Fruit fly (Drosophila melanogaster) whole organism, adult: Measurements from ENCODE around the gene CG7730.

Experiments
- CG11617 ChIP-seq: fragments of 200-800 bp; sonication (Bioruptor generic); optimal IDR thresholded peaks from 2 replicates; lab custom pipeline; 2017; ENCODE audit warnings: mild to moderate bottlenecking, missing biosample characterization, missing genetic modification reagents, missing genetic modification characterization
- CG12768 ChIP-seq: fragments of 200-800 bp; sonication (Bioruptor generic); optimal IDR thresholded peaks from 2 replicates; lab custom pipeline; 2017; ENCODE audit warnings: missing biosample characterization, missing genetic modification characterization, mild to moderate bottlenecking, moderate library complexity, missing genetic modification reagents
- CG14711 ChIP-seq: fragments of 200-800 bp; sonication (Bioruptor generic); optimal IDR thresholded peaks from 2 replicates; lab custom pipeline; 2018; ENCODE audit warnings: missing biosample characterization, mild to moderate bottlenecking, missing genetic modification characterization, moderate library complexity
- CG1620 ChIP-seq: fragments of 200-800 bp; sonication (Bioruptor generic); optimal IDR thresholded peaks from 2 replicates; lab custom pipeline; 2016; ENCODE audit warnings: missing biosample characterization, missing genetic modification characterization
- CG33017 ChIP-seq: fragments of 200-800 bp; sonication (Bioruptor generic); optimal IDR thresholded peaks from 2 replicates; lab custom pipeline; 2018; ENCODE audit warnings: missing biosample characterization, mild to moderate bottlenecking, missing genetic modification characterization, moderate library complexity
- CG5204 ChIP-seq: fragments of 200-800 bp; sonication (Bioruptor generic); optimal IDR thresholded peaks from 2 replicates; lab custom pipeline; 2016; ENCODE audit warnings: missing biosample characterization, missing genetic modification characterization
- CG7045 ChIP-seq: fragments of 200-800 bp; sonication (Bioruptor generic); optimal IDR thresholded peaks from 2 replicates; lab custom pipeline; 2017; ENCODE audit warnings: missing biosample characterization, mild to moderate bottlenecking, missing genetic modification characterization
- CG7101 ChIP-seq: fragments of 200-800 bp; sonication (Bioruptor generic); optimal IDR thresholded peaks from 2 replicates; lab custom pipeline; 2018; ENCODE audit warnings: missing biosample characterization, mild to moderate bottlenecking, missing genetic modification characterization, moderate library complexity
- Clk ChIP-seq: fragments of 200-800 bp; sonication (Bioruptor generic); optimal IDR thresholded peaks from 2 replicates; lab custom pipeline; 2017; ENCODE audit warnings: missing biosample characterization, missing genetic modification characterization
- Crg-1 ChIP-seq: fragments of 200-800 bp; sonication (Bioruptor generic); optimal IDR thresholded peaks from 2 replicates; lab custom pipeline; 2016; ENCODE audit warnings: missing biosample characterization, missing genetic modification characterization
- Hr96 ChIP-seq: fragments of 200-800 bp; sonication (Bioruptor generic); optimal IDR thresholded peaks from 2 replicates; lab custom pipeline; 2016; ENCODE audit warnings: missing biosample characterization, missing genetic modification characterization
- Mnt ChIP-seq: fragments of 200-800 bp; sonication (Bioruptor generic); optimal IDR thresholded peaks from 2 replicates; lab custom pipeline; 2016; ENCODE audit warnings: missing biosample characterization, mild to moderate bottlenecking, missing genetic modification characterization
- bab1 ChIP-seq: fragments of 200-800 bp; sonication (Bioruptor generic); optimal IDR thresholded peaks from 3 replicates; lab custom pipeline; 2019; ENCODE audit warnings: missing biosample characterization, mild to moderate bottlenecking, missing genetic modification characterization, moderate library complexity
- cic ChIP-seq: fragments of 200-800 bp; sonication (Bioruptor generic); optimal IDR thresholded peaks from 2 replicates; lab custom pipeline; 2017; ENCODE audit warnings: missing biosample characterization, mild to moderate bottlenecking, missing genetic modification characterization, moderate library complexity
- cnc ChIP-seq, 2 experiments: fragments of >200 bp; optimal IDR thresholded peaks; 2 replicates each; lab custom pipeline; 2017
- kay ChIP-seq: fragments of 200-800 bp; sonication (Bioruptor generic); peaks from one replicate; lab custom pipeline; 2016; ENCODE audit warnings: missing biosample characterization, missing genetic modification characterization, borderline replicate concordance
- ovo ChIP-seq: fragments of 200-800 bp; sonication (Bioruptor generic); optimal IDR thresholded peaks from 2 replicates; lab custom pipeline; 2016; ENCODE audit warnings: missing biosample characterization, missing genetic modification characterization
- pad ChIP-seq: fragments of 200-800 bp; sonication (Bioruptor generic); optimal IDR thresholded peaks from 3 replicates; lab custom pipeline; 2017; ENCODE audit warnings: missing biosample characterization, missing genetic modification characterization, mild to moderate bottlenecking, moderate library complexity, missing genetic modification reagents
- tj ChIP-seq: fragments of 200-800 bp; sonication (Bioruptor generic); optimal IDR thresholded peaks from 3 replicates; lab custom pipeline; 2017; ENCODE audit warnings: missing biosample characterization, mild to moderate bottlenecking, missing genetic modification characterization, moderate library complexity
- toe ChIP-seq: fragments of 200-800 bp; sonication (Bioruptor generic); optimal IDR thresholded peaks from 2 replicates; lab custom pipeline; 2016; ENCODE audit warnings: missing biosample characterization, missing genetic modification characterization

Gene CG7730

dm6 chr3L:17002140-17002849 is 25.0 kb upstream of the CG7730 start:
- peak; percentile 5 for TF ChIP-seq CG12768
- no peak for TF ChIP-seq Clk (GFP tag; lab: Kevin White, UChicago)
- TF ChIP-seq cic (GFP tag; lab: Kevin White, UChicago) = peak; percentile 19
- peak in 1 of 2 experiments; percentile 19 for TF ChIP-seq cnc (optimal IDR thresholded peaks at IDR 0.05; lab: Kevin White, UChicago)
- no peak for TF ChIP-seq CG33017 (tag; lab: Kevin White, UChicago)

dm6 chr3L:17003251-17004171 is 23.8 kb upstream of the CG7730 start:
- TF ChIP-seq Hr96 (GFP tag; lab: Kevin White, UChicago) = no peak
- no peak for TF ChIP-seq CG11617 (GFP tag; lab: Kevin White, UChicago)
- peak; percentile 31 for TF ChIP-seq cic (GFP tag; lab: Kevin White, UChicago)
- TF ChIP-seq kay (GFP tag; lab: Kevin White, UChicago) = no peak
- TF ChIP-seq pad (GFP tag; lab: Kevin White, UChicago) = peak; percentile 35
- peak; percentile 31 for TF ChIP-seq CG7045 (GFP tag; lab: Kevin White, UChicago)
- peak; percentile 49 for TF ChIP-seq CG12768
- peak; percentile 25 for TF ChIP-seq ovo (GFP tag; lab: Kevin White, UChicago)
- peak; percentile 45 for TF ChIP-seq Crg-1 (GFP tag; lab: Kevin White, UChicago)
- TF ChIP-seq Mnt (GFP tag; lab: Kevin White, UChicago) = no peak
- peak; percentile 99 for TF ChIP-seq tj
- no peak for TF ChIP-seq bab1 (GFP tag; lab: Kevin White, UChicago)

dm6 chr3L:17004218-17004759 is 23.0 kb upstream of the CG7730 start:
- TF ChIP-seq CG7101 (tag; lab: Kevin White, UChicago) = peak; percentile 72
- TF ChIP-seq CG33017 (tag; lab: Kevin White, UChicago) = peak; percentile 75
- peak; percentile 28 for TF ChIP-seq tj
- no peak for TF ChIP-seq bab1 (GFP tag; lab: Kevin White, UChicago)
- TF ChIP-seq cic (GFP tag; lab: Kevin White, UChicago) = no peak
- TF ChIP-seq CG1620 = no peak
- TF ChIP-seq pad (GFP tag; lab: Kevin White, UChicago) = peak; percentile 37
- peak; percentile 82 for TF ChIP-seq kay (GFP tag; lab: Kevin White, UChicago)
- TF ChIP-seq CG11617 (GFP tag; lab: Kevin White, UChicago) = peak; percentile 59
- peak; percentile 85 for TF ChIP-seq CG7045 (GFP tag; lab: Kevin White, UChicago)
- peak; percentile 79 for TF ChIP-seq CG12768
- TF ChIP-seq Crg-1 (GFP tag; lab: Kevin White, UChicago) = no peak
- peak; percentile 69 for TF ChIP-seq toe (GFP tag; lab: Kevin White, UChicago)
- no peak for TF ChIP-seq cnc (optimal IDR thresholded peaks at IDR 0.05; lab: Kevin White, UChicago)
- TF ChIP-seq CG14711 = peak; percentile 67
- peak; percentile 16 for TF ChIP-seq Mnt (GFP tag; lab: Kevin White, UChicago)
- TF ChIP-seq Hr96 (GFP tag; lab: Kevin White, UChicago) = peak; percentile 56
- TF ChIP-seq CG5204 (GFP tag; lab: Kevin White, UChicago) = peak; percentile 87
- peak; percentile 59 for TF ChIP-seq Clk (GFP tag; lab: Kevin White, UChicago)
- TF ChIP-seq ovo (GFP tag; lab: Kevin White, UChicago) = peak; percentile 3

dm6 chr3L:17004765-17005414 is 22.4 kb upstream of the CG7730 start:
- TF ChIP-seq kay (GFP tag; lab: Kevin White, UChicago) = peak; percentile 67
- no peak for TF ChIP-seq CG1620
- TF ChIP-seq ovo (GFP tag; lab: Kevin White, UChicago) = no peak
- peak; percentile 87 for TF ChIP-seq cic (GFP tag; lab: Kevin White, UChicago)
- TF ChIP-seq tj = peak; percentile 20

- TF ChIP-seq Crg-1 (GFP tag; lab: Kevin White, UChicago) (no peak), CG12768 (no peak), CG7101 (tag; lab: Kevin White, UChicago) (no peak), CG1620 (no peak), CG33017 (tag; lab: Kevin White, UChicago) (no peak), cic (GFP tag; lab: Kevin White, UChicago) (no peak), CG14711 (no peak), Hr96 (GFP tag; lab: Kevin White, UChicago) (no peak), Clk (GFP tag; lab: Kevin White, UChicago) (no peak), toe (GFP tag; lab: Kevin White, UChicago) (no peak), CG5204 (GFP tag; lab: Kevin White, UChicago) (no peak), kay (GFP tag; lab: Kevin White, UChicago) (no peak), cnc (optimal IDR thresholded peaks at IDR 0.05; lab: Kevin White, UChicago) (no peak), bab1 (GFP tag; lab: Kevin White, UChicago) (no peak), ovo (GFP tag; lab: Kevin White, UChicago) (no peak), tj (no peak)
These were observed 21.9 kb upstream of the CG7730 start for dm6 chr3L:17005415-17005796.
